Worm (Caenorhabditis elegans): ENCODE data around the gene R10E11.6.

R10E11.6 gene

DNA sequence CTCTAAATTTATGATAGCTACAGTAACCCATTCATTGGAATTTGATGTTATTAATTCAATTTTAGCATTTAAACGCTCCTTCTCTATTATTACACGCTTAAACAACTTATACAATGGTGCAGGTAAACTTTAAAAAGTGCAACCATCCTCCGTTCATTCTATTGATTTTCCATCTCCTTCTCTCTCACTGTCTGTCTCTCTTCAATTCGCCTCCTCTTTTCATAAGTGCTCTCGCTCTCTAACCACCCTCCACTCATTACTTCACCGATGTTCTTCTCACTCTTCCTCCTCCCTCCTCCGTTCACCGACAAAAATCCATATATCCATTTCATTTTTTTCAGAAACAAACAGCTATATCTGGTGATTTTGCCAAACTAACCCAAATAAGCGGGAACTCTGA is 16.6 kb upstream of the R10E11.6 start, which contains the start of gene cbp-1:
cbp-1 (plus strand) TSS at position 335 of the 400 bp plus-strand sequence.
- TF ChIP-seq unc-30 (tag; optimal IDR thresholded peaks at IDR 0.05) (no peak), hlh-17 (GFP tag; optimal IDR thresholded peaks at IDR 0.05; ENCODE audit: borderline replicate concordance) (no peak), unc-130 (tag; optimal IDR thresholded peaks at IDR 0.05) (peak; percentile 51), skn-1 (tag; optimal IDR thresholded peaks at IDR 0.05) (no peak), nhr-28 (tag; optimal IDR thresholded peaks at IDR 0.05) (no peak), dsc-1 (tag; optimal IDR thresholded peaks at IDR 0.05) (peak; percentile 57), nhr-90 (tag; optimal IDR thresholded peaks at IDR 0.05; ENCODE audit: poor library complexity) (peak; percentile 38), nhr-71 (tag; optimal IDR thresholded peaks at IDR 0.05) (peak; percentile 63), vab-15 (tag; optimal IDR thresholded peaks at IDR 0.05) (no peak), lin-13 (GFP tag; optimal IDR thresholded peaks at IDR 0.05) (no peak), snu-23 (GFP tag; optimal IDR thresholded peaks at IDR 0.05) (peak; percentile 68), zip-4 (GFP tag; optimal IDR thresholded peaks at IDR 0.05) (no peak), aha-1 (tag; optimal IDR thresholded peaks at IDR 0.05) (no peak), ama-1 (optimal IDR thresholded peaks at IDR 0.05) (peak; percentile 72), nhr-84 (tag; optimal IDR thresholded peaks at IDR 0.05) (no peak), mdl-1 (tag; optimal IDR thresholded peaks at IDR 0.05) (peak in 1 of 2 experiments; percentile 44), nhr-12 (tag; optimal IDR thresholded peaks at IDR 0.05) (no peak), F16B12.6 (tag; optimal IDR thresholded peaks at IDR 0.05) (no peak), aly-2 (tag; optimal IDR thresholded peaks at IDR 0.05) (peak; percentile 48), C34B4.2 (tag; optimal IDR thresholded peaks at IDR 0.05) (no peak), fkh-4 (tag; optimal IDR thresholded peaks at IDR 0.05; ENCODE audit: borderline replicate concordance) (no peak), lin-35 (GFP tag; optimal IDR thresholded peaks at IDR 0.05) (peak; percentile 14 to 26), Y116A8C.19 (tag; optimal IDR thresholded peaks at IDR 0.05; ENCODE audit: borderline replicate concordance) (no peak), tbx-2 (tag; optimal IDR thresholded peaks at IDR 0.05) (peak; percentile 32), fos-1 (tag; optimal IDR thresholded peaks at IDR 0.05) (peak; percentile 8), C04F5.9 (tag; optimal IDR thresholded peaks at IDR 0.05) (no peak), nhr-237 (tag; optimal IDR thresholded peaks at IDR 0.05) (no peak), mep-1 (tag; optimal IDR thresholded peaks at IDR 0.05) (no peak), ceh-63 (GFP tag; optimal IDR thresholded peaks at IDR 0.05) (no peak), efl-3 (GFP tag; optimal IDR thresholded peaks at IDR 0.05) (no peak), C16A3.4 (tag; optimal IDR thresholded peaks at IDR 0.05) (no peak), alr-1 (tag; optimal IDR thresholded peaks at IDR 0.05; ENCODE audit: borderline replicate concordance) (no peak), hpl-2 (GFP tag; optimal IDR thresholded peaks at IDR 0.05) (no peak), elt-3 (tag; optimal IDR thresholded peaks at IDR 0.05) (peak in 1 of 6 experiments; percentile 15), hlh-4 (tag; optimal IDR thresholded peaks at IDR 0.05) (no peak), nhr-19 (GFP tag; conservative IDR thresholded peaks at IDR 0.05) (peak; percentile 49), unc-62 (GFP tag; optimal IDR thresholded peaks at IDR 0.05) (no peak), zag-1 (tag; optimal IDR thresholded peaks at IDR 0.05) (no peak), nhr-47 (tag; optimal IDR thresholded peaks at IDR 0.05) (peak; percentile 48), ceh-82 (tag; optimal IDR thresholded peaks at IDR 0.05) (peak; percentile 3 to 54 (median 4)), snpc-4 (tag; optimal IDR thresholded peaks at IDR 0.05) (peak; percentile 33), nhr-11 (tag; optimal IDR thresholded peaks at IDR 0.05) (no peak), egl-13 (tag; optimal IDR thresholded peaks at IDR 0.05) (no peak), unc-86 (tag; optimal IDR thresholded peaks at IDR 0.05) (no peak), ets-5 (GFP tag; IDR thresholded peaks at IDR 0.05) (no peak), mab-9 (GFP tag; IDR thresholded peaks at IDR 0.05) (no peak), ceh-90 (tag; optimal IDR thresholded peaks at IDR 0.05) (no peak), lin-14 (GFP tag; optimal IDR thresholded peaks at IDR 0.05) (peak; percentile 89), egl-27 (tag; optimal IDR thresholded peaks at IDR 0.05) (no peak), ztf-4 (tag; optimal IDR thresholded peaks at IDR 0.05) (no peak), pag-3 (tag; optimal IDR thresholded peaks at IDR 0.05; ENCODE audit: borderline replicate concordance, insufficient read depth) (no peak), elt-2 (tag; optimal IDR thresholded peaks at IDR 0.05) (no peak), sptf-1 (tag; optimal IDR thresholded peaks at IDR 0.05) (no peak), isw-1 (GFP tag; IDR thresholded peaks at IDR 0.05) (no peak)
